Worm (Caenorhabditis elegans): ENCODE data around the gene bath-24.
"Not testable (repeated sequence)": the region's sequence is repeated elsewhere in the genome, so short reads cannot be mapped to it uniquely, and the experiment has no call there.

The bath-24 gene

DNA sequence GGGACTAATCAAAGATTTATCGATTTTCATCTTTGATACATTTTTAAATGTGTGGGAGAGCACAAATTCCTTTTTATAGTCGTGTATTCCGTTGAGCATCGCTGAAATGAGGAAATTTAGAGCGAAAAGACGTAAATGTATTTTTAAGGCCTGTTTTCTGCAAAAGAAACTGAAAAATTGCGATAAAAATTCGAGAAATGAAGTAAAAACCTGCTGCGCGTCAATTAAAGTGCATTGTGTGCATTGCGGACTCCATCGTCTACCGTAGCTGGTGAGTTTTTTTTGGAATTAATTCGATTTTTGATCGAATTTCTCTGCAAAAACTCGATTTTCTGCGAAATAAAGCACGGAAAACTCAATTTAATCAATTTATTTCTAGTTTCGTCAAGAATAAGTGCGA lies 6.1 kb downstream of the bath-24 start, which contains the start of gene bath-19:
Gene bath-19 (minus strand): TSS at position 101 of the 400 bp plus-strand sequence.
- TF ChIP-seq elt-1 (tag; optimal IDR thresholded peaks at IDR 0.05; ENCODE audit: borderline replicate concordance, insufficient read depth) (no peak), nhr-237 (tag; optimal IDR thresholded peaks at IDR 0.05) (no peak), ceh-39 (tag; optimal IDR thresholded peaks at IDR 0.05) (no peak), drap-1 (GFP tag; optimal IDR thresholded peaks at IDR 0.05) (no peak), lin-13 (tag; optimal IDR thresholded peaks at IDR 0.05) (no peak), nhr-2 (tag; optimal IDR thresholded peaks at IDR 0.05) (no peak), mls-2 (tag; optimal IDR thresholded peaks at IDR 0.05) (no peak), ham-2 (GFP tag; optimal IDR thresholded peaks at IDR 0.05) (no peak), cnd-1 (tag; optimal IDR thresholded peaks at IDR 0.05) (no peak), M03D4.4 (tag; optimal IDR thresholded peaks at IDR 0.05) (no peak), zip-8 (tag; optimal IDR thresholded peaks at IDR 0.05) (no peak), sptf-1 (tag; optimal IDR thresholded peaks at IDR 0.05) (no peak), hlh-1 (tag; optimal IDR thresholded peaks at IDR 0.05) (no peak), ztf-11 (tag; optimal IDR thresholded peaks at IDR 0.05) (no peak), ceh-83 (GFP tag; optimal IDR thresholded peaks at IDR 0.05) (no peak)

DNA sequence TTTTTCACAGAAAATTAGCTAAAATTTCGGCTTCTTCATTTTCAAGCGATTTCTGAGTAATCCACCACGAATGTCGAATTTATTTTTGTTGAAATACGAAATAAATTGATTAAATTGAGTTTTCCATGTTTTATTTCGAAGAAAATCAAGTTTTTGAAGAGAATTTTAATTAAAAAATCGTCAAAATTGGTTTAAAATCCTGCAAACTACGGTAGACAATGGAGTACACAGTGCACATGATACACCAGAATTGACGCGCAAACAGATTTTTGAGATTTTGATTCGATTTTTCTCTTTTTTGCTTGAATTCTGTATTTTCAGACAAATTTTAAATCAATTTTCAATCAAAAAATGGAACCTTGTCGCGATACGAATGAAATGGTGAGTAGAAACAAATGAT lies 12.1 kb downstream of the bath-24 start, which contains the start of gene F59H6.14:
Gene F59H6.14 (plus strand): TSS at position 301 of the 400 bp plus-strand sequence.
- TF ChIP-seq unc-120 (tag; optimal IDR thresholded peaks at IDR 0.05; ENCODE audit: poor library complexity, severe bottlenecking) (no peak), cnd-1 (tag; optimal IDR thresholded peaks at IDR 0.05) (no peak), lsy-2 (tag; optimal IDR thresholded peaks at IDR 0.05) (no peak), bed-3 (GFP tag; optimal IDR thresholded peaks at IDR 0.05) (no peak), elt-1 (tag; optimal IDR thresholded peaks at IDR 0.05; ENCODE audit: borderline replicate concordance, insufficient read depth) (no peak), nhr-2 (tag; optimal IDR thresholded peaks at IDR 0.05) (no peak), unc-62 (GFP tag; optimal IDR thresholded peaks at IDR 0.05) (no peak), lin-32 (GFP tag; optimal IDR thresholded peaks at IDR 0.05) (no peak), hlh-1 (tag; optimal IDR thresholded peaks at IDR 0.05) (no peak), mep-1 (tag; optimal IDR thresholded peaks at IDR 0.05) (no peak), lin-13 (tag; optimal IDR thresholded peaks at IDR 0.05) (no peak), zip-8 (tag; optimal IDR thresholded peaks at IDR 0.05) (no peak)

DNA sequence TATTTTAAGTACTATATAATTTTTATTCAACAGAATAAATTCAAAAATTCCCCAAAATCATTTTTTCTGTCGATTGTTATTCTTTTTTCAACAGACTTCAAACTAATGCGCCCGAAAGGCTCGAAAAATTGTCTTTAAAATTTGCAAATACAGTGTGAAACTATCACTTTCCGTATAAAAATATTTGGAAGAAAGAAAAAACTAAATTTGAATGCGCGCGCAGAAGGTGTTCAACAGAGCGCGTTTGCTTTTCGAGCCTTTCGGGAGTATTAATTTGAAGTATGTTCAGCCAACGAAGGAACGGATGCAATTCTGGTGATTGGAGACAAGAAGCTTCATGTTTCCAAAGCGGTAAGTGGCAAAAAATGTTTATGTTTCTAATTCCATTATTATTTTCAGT lies 13.1 kb downstream of the bath-24 start, which contains the start of gene btb-4:
Gene btb-4 (plus strand): TSS at position 35 of the 400 bp plus-strand sequence.
- TF ChIP-seq sptf-1, nhr-2, unc-39 (tag; optimal IDR thresholded peaks at IDR 0.05): not testable (repeated sequence)

DNA sequence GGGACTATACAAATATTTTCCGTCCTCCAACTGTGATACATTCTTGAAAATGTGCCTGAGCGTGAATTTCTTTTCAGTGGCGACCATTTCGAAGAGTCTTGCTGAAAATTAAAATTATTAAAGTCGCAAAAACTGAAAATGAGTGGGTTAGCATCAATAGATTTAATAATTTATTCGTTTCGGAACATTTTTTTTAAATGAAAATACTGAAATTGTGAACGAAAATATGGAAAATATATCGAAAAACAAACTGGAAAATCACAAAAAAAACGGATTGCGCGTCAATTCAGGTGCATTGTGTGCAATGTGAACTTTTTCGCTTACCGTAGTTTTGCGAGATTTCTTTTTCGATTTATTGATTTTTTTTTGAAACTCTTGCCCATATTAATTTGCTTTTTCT lies 13.6 kb downstream of the bath-24 start, which contains the start of gene bath-5:
Gene bath-5 (minus strand): TSS at position 101 of the 400 bp plus-strand sequence.
- no peak for TF ChIP-seq tbx-8 (GFP tag; optimal IDR thresholded peaks at IDR 0.05)
- TF ChIP-seq elt-1 (tag; optimal IDR thresholded peaks at IDR 0.05; ENCODE audit: borderline replicate concordance, insufficient read depth), result no peak
- no peak for TF ChIP-seq unc-120 (tag; optimal IDR thresholded peaks at IDR 0.05; ENCODE audit: poor library complexity, severe bottlenecking)
- no peak for TF ChIP-seq lin-13 (tag; optimal IDR thresholded peaks at IDR 0.05)
- no peak for TF ChIP-seq nhr-76 (tag; optimal IDR thresholded peaks at IDR 0.05)
- no peak for TF ChIP-seq mep-1 (tag; optimal IDR thresholded peaks at IDR 0.05)
- TF ChIP-seq nhr-237 (tag; optimal IDR thresholded peaks at IDR 0.05), result no peak
- TF ChIP-seq nhr-28 (tag; optimal IDR thresholded peaks at IDR 0.05), result no peak
- no peak for TF ChIP-seq zip-8 (tag; optimal IDR thresholded peaks at IDR 0.05)
- no peak for TF ChIP-seq bed-3 (GFP tag; optimal IDR thresholded peaks at IDR 0.05)
- TF ChIP-seq ceh-83 (GFP tag; optimal IDR thresholded peaks at IDR 0.05), result no peak
- TF ChIP-seq hlh-1 (tag; optimal IDR thresholded peaks at IDR 0.05), result no peak
- TF ChIP-seq ceh-39 (tag; optimal IDR thresholded peaks at IDR 0.05), result no peak
- no peak for TF ChIP-seq drap-1 (GFP tag; optimal IDR thresholded peaks at IDR 0.05)
- TF ChIP-seq M03D4.4 (tag; optimal IDR thresholded peaks at IDR 0.05), result no peak
- TF ChIP-seq ces-1 (GFP tag; optimal IDR thresholded peaks at IDR 0.05), result no peak

DNA sequence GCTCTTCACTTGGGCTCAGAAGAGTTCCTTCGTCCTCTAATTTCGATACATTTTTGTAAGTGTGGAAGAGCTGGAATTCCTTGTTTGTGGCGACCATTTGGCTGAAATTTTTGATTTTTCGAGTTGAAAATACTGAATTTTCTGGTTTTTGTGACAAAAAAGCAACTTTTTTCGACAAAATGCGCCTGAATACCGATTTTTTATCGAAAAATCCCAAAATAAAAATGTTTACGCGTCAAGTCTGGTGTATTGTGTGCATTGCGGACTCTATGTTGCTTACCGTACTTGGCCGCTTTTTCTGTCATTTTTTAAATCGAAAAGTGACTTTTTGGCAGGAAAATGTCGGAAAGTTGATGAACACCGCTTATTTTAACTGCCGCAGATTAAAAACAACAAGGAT lies 15.0 kb downstream of the bath-24 start, which contains the start of gene bath-3:
Gene bath-3 (minus strand): TSS at position 101 of the 400 bp plus-strand sequence.
- no peak for TF ChIP-seq mab-5 (tag; optimal IDR thresholded peaks at IDR 0.05)
- TF ChIP-seq M03D4.4 (tag; optimal IDR thresholded peaks at IDR 0.05), result no peak
- no peak for TF ChIP-seq nhr-28 (tag; optimal IDR thresholded peaks at IDR 0.05)
- no peak for TF ChIP-seq unc-39 (tag; optimal IDR thresholded peaks at IDR 0.05)
- no peak for TF ChIP-seq elt-3 (tag; optimal IDR thresholded peaks at IDR 0.05)
- no peak for TF ChIP-seq lin-13 (tag; optimal IDR thresholded peaks at IDR 0.05)
- no peak for TF ChIP-seq cnd-1 (tag; optimal IDR thresholded peaks at IDR 0.05)

DNA sequence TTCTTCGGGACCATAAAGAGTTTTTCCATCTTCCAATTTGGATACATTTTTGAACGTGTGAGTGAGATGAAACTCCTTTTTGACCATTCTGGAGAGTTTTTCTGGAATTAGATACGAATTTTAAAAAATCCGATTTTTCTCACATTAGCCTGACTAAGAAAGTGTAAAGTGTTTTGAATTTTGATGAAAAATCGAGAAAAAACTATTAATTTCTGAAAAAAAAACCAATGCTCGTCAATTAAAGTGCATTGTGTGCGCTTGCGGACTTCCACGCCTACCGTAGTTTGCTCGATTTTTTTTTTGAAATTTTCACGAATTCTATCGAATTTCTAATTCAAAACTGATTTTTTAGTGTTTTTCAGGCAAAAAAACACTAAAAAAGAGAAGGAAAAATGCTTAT lies 16.7 kb downstream of the bath-24 start, which contains the start of gene bath-1:
Gene bath-1 (minus strand): TSS at position 101 of the 400 bp plus-strand sequence.
- TF ChIP-seq sem-2 (GFP tag; optimal IDR thresholded peaks at IDR 0.05) (no peak), nhr-76 (tag; optimal IDR thresholded peaks at IDR 0.05) (no peak), ztf-11 (tag; optimal IDR thresholded peaks at IDR 0.05) (no peak), bed-3 (GFP tag; optimal IDR thresholded peaks at IDR 0.05) (no peak), cnd-1 (tag; optimal IDR thresholded peaks at IDR 0.05) (no peak), elt-3 (tag; optimal IDR thresholded peaks at IDR 0.05) (no peak), ceh-39 (tag; optimal IDR thresholded peaks at IDR 0.05) (no peak)
